Worm (Caenorhabditis elegans) whole organism, L1 larva: Measurements from ENCODE around the gene prp-3.

Experiments used
- C16A3.4 ChIP-seq: fragments of 150-350 bp; optimal IDR thresholded peaks from 2 replicates; lab custom pipeline; 2014; ENCODE audit warnings: missing biosample characterization, missing genetic modification characterization
- C34B4.2 ChIP-seq: sonication (generic microtip); optimal IDR thresholded peaks from 2 replicates; lab custom pipeline; 2017; ENCODE audit warnings: mild to moderate bottlenecking, missing genetic modification characterization, missing compliant biosample characterization
- F16B12.6 ChIP-seq: fragments of 150-350 bp; optimal IDR thresholded peaks from 2 replicates; lab custom pipeline; 2014; ENCODE audit warnings: missing biosample characterization, missing genetic modification characterization
- alr-1 ChIP-seq: fragments of 200-800 bp; sonication (Bioruptor generic); optimal IDR thresholded peaks from 2 replicates; lab custom pipeline; 2018; ENCODE audit warnings: borderline replicate concordance, mild to moderate bottlenecking, missing genetic modification characterization, missing compliant biosample characterization
- ceh-63 ChIP-seq: fragments of 200-800 bp; sonication (Bioruptor generic); optimal IDR thresholded peaks from 2 replicates; lab custom pipeline; 2018; ENCODE audit warnings: mild to moderate bottlenecking, missing genetic modification characterization, missing compliant biosample characterization
- ceh-88 ChIP-seq: fragments of 200-800 bp; sonication (Bioruptor generic); IDR thresholded peaks from 2 replicates; pipeline ENCODE4 v1.3.6; 2022; ENCODE audit warnings: missing genetic modification characterization, missing compliant biosample characterization
- ceh-90 ChIP-seq: sonication (generic microtip); optimal IDR thresholded peaks from 2 replicates; lab custom pipeline; 2016; ENCODE audit warnings: missing genetic modification characterization, missing compliant biosample characterization
- ces-1 ChIP-seq: fragments of 150-350 bp; optimal IDR thresholded peaks from 2 replicates; lab custom pipeline; 2014; ENCODE audit warnings: missing biosample characterization, missing genetic modification reagents, missing genetic modification characterization
- efl-1 ChIP-seq, 4 experiments: fragments of 150-350 bp; optimal IDR thresholded peaks in 3 of 4; peaks in 1 of 4; 1 replicate in 1 of 4; 2 replicates in 3 of 4; lab custom pipeline; 2014; ENCODE audit warnings: missing biosample characterization in 2 of 4, missing genetic modification characterization in 2 of 4, missing genetic modification reagents in 2 of 4
- egl-13 ChIP-seq: sonication (generic microtip); optimal IDR thresholded peaks from 2 replicates; lab custom pipeline; 2016; ENCODE audit warnings: missing genotype, missing genetic modification reagents, missing genetic modification characterization, missing compliant biosample characterization
- egl-27 ChIP-seq, 2 experiments: fragments of 150-350 bp in 1 of 2; sonication (generic microtip); optimal IDR thresholded peaks; 3 replicates each; lab custom pipeline; 2017 to 2018; ENCODE audit warnings: missing biosample characterization in 2 of 2, missing genetic modification characterization in 2 of 2, missing genetic modification reagents in 2 of 2
- elt-3 ChIP-seq, 6 experiments: fragments of 150-350 bp in 1 of 6; sonication (generic microtip); optimal IDR thresholded peaks; 2 replicates each; lab custom pipeline; 2017 to 2018; ENCODE audit warnings: missing biosample characterization in 6 of 6, missing genetic modification characterization in 6 of 6, inconsistent platforms in 1 of 6
- fkh-10 ChIP-seq: sonication (generic microtip); optimal IDR thresholded peaks from 2 replicates; lab custom pipeline; 2017; ENCODE audit warnings: missing biosample characterization, missing genetic modification reagents, missing genetic modification characterization
- fkh-4 ChIP-seq: sonication (generic microtip); optimal IDR thresholded peaks from 2 replicates; lab custom pipeline; 2016; ENCODE audit warnings: missing compliant biosample characterization, missing genetic modification characterization, borderline replicate concordance
- fos-1 ChIP-seq: fragments of 150-350 bp; optimal IDR thresholded peaks from 2 replicates; lab custom pipeline; 2014; ENCODE audit warnings: missing biosample characterization, missing genetic modification characterization
- hlh-17 ChIP-seq: fragments of 200-800 bp; sonication (Bioruptor generic); optimal IDR thresholded peaks from 2 replicates; lab custom pipeline; 2018; ENCODE audit warnings: missing genetic modification characterization, mild to moderate bottlenecking, missing compliant biosample characterization, moderate library complexity, borderline replicate concordance
- hpl-2 ChIP-seq: fragments of 150-350 bp; optimal IDR thresholded peaks from 2 replicates; lab custom pipeline; 2014; ENCODE audit warnings: missing biosample characterization, missing genetic modification reagents, missing genetic modification characterization
- isw-1 ChIP-seq: fragments of 200-800 bp; sonication (Bioruptor generic); IDR thresholded peaks from 2 replicates; pipeline ENCODE4 v1.3.6; 2022; ENCODE audit warnings: missing genetic modification characterization, missing compliant biosample characterization
- lin-13 ChIP-seq: fragments of 150-350 bp; optimal IDR thresholded peaks from 2 replicates; lab custom pipeline; 2014; ENCODE audit warnings: missing biosample characterization, missing genetic modification reagents, missing genetic modification characterization
- lin-15B ChIP-seq: fragments of 150-350 bp; sonication (generic microtip); optimal IDR thresholded peaks from 3 replicates; lab custom pipeline; 2014; ENCODE audit warnings: missing biosample characterization, missing genetic modification characterization
- lin-35 ChIP-seq, 2 experiments: fragments of 150-350 bp; optimal IDR thresholded peaks; 2 replicates each; lab custom pipeline; 2014; ENCODE audit warnings: missing biosample characterization in 2 of 2, missing genetic modification characterization in 2 of 2, missing genetic modification reagents in 2 of 2
- lin-39 ChIP-seq: fragments of 150-350 bp; optimal IDR thresholded peaks from 2 replicates; lab custom pipeline; 2014; ENCODE audit warnings: missing biosample characterization, missing genetic modification reagents, missing genetic modification characterization
- lsy-2 ChIP-seq, 2 experiments: fragments of 150-350 bp; optimal IDR thresholded peaks; 2 replicates each; lab custom pipeline; 2014; ENCODE audit warnings: missing biosample characterization in 2 of 2, missing genetic modification characterization in 2 of 2
- mab-9 ChIP-seq: fragments of 200-800 bp; sonication (Bioruptor generic); IDR thresholded peaks from 2 replicates; pipeline ENCODE4 v1.3.6; 2022; ENCODE audit warnings: missing genetic modification reagents, missing genetic modification characterization, missing compliant biosample characterization
- mep-1 ChIP-seq: fragments of 150-350 bp; optimal IDR thresholded peaks from 2 replicates; lab custom pipeline; 2014; ENCODE audit warnings: missing biosample characterization, missing genetic modification characterization
- nhr-11 ChIP-seq: fragments of 150-350 bp; optimal IDR thresholded peaks from 2 replicates; lab custom pipeline; 2014; ENCODE audit warnings: missing biosample characterization, missing genetic modification characterization
- nhr-12 ChIP-seq: sonication (generic microtip); optimal IDR thresholded peaks from 2 replicates; lab custom pipeline; 2017; ENCODE audit warnings: missing biosample characterization, missing genetic modification characterization
- nhr-20 ChIP-seq: sonication (generic microtip); optimal IDR thresholded peaks from 2 replicates; lab custom pipeline; 2016; ENCODE audit warnings: mild to moderate bottlenecking, missing genetic modification characterization, missing compliant biosample characterization
- nhr-237 ChIP-seq: fragments of 150-350 bp; optimal IDR thresholded peaks from 2 replicates; lab custom pipeline; 2014; ENCODE audit warnings: missing biosample characterization, missing genetic modification characterization
- nhr-28 ChIP-seq: fragments of 150-350 bp; optimal IDR thresholded peaks from 2 replicates; lab custom pipeline; 2014; ENCODE audit warnings: missing biosample characterization, missing genetic modification characterization
- nhr-47 ChIP-seq: sonication (generic microtip); optimal IDR thresholded peaks from 2 replicates; lab custom pipeline; 2016; ENCODE audit warnings: mild to moderate bottlenecking, missing genetic modification characterization, moderate library complexity, missing compliant biosample characterization
- nhr-71 ChIP-seq: sonication (generic microtip); optimal IDR thresholded peaks from 2 replicates; lab custom pipeline; 2016; ENCODE audit warnings: mild to moderate bottlenecking, missing genetic modification characterization, moderate library complexity, missing compliant biosample characterization
- nhr-76 ChIP-seq: sonication (generic microtip); optimal IDR thresholded peaks from 2 replicates; lab custom pipeline; 2017; ENCODE audit warnings: missing biosample characterization, missing genetic modification characterization
- nhr-85 ChIP-seq: sonication (generic microtip); peaks from one replicate; lab custom pipeline; 2016; ENCODE audit warnings: missing genetic modification characterization, inconsistent platforms, missing compliant biosample characterization
- pqm-1 ChIP-seq: sonication (generic microtip); optimal IDR thresholded peaks from 3 replicates; lab custom pipeline; 2017; ENCODE audit warnings: missing biosample characterization, missing genetic modification characterization
- rnt-1 ChIP-seq: sonication (generic microtip); optimal IDR thresholded peaks from 2 replicates; lab custom pipeline; 2016; ENCODE audit warnings: mild to moderate bottlenecking, missing genetic modification characterization, moderate library complexity, missing compliant biosample characterization
- snu-23 ChIP-seq: sonication (generic microtip); optimal IDR thresholded peaks from 2 replicates; lab custom pipeline; 2016; ENCODE audit warnings: missing genetic modification characterization, missing compliant biosample characterization
- sptf-1 ChIP-seq: fragments of 150-350 bp; optimal IDR thresholded peaks from 2 replicates; lab custom pipeline; 2014; ENCODE audit warnings: missing biosample characterization, missing genetic modification characterization
- sup-37 ChIP-seq: fragments of 200-800 bp; sonication (Bioruptor generic); optimal IDR thresholded peaks from 2 replicates; lab custom pipeline; 2018; ENCODE audit warnings: mild to moderate bottlenecking, missing genetic modification characterization, missing compliant biosample characterization
- tbx-2 ChIP-seq: sonication (generic microtip); optimal IDR thresholded peaks from 2 replicates; lab custom pipeline; 2016; ENCODE audit warnings: missing genetic modification characterization, missing compliant biosample characterization
- unc-130 ChIP-seq: fragments of 150-350 bp; optimal IDR thresholded peaks from 2 replicates; lab custom pipeline; 2017; ENCODE audit warnings: missing biosample characterization, missing genetic modification characterization, inconsistent platforms
- unc-30 ChIP-seq: sonication (generic microtip); optimal IDR thresholded peaks from 2 replicates; lab custom pipeline; 2017; ENCODE audit warnings: missing biosample characterization, missing genetic modification characterization
- unc-62 ChIP-seq: fragments of 150-350 bp; optimal IDR thresholded peaks from 2 replicates; lab custom pipeline; 2014; ENCODE audit warnings: missing biosample characterization, missing genetic modification reagents, missing genetic modification characterization
- unc-86 ChIP-seq: sonication (generic microtip); optimal IDR thresholded peaks from 2 replicates; lab custom pipeline; 2016; ENCODE audit warnings: missing genetic modification characterization, missing compliant biosample characterization
- xbp-1 ChIP-seq: sonication (generic microtip); optimal IDR thresholded peaks from 2 replicates; lab custom pipeline; 2016; ENCODE audit warnings: missing genetic modification characterization, missing compliant biosample characterization
- zag-1 ChIP-seq: fragments of 150-350 bp; optimal IDR thresholded peaks from 2 replicates; lab custom pipeline; 2014; ENCODE audit warnings: missing biosample characterization, missing genetic modification characterization
- zip-4 ChIP-seq: fragments of 200-800 bp; sonication (Bioruptor generic); optimal IDR thresholded peaks from 2 replicates; lab custom pipeline; 2018; ENCODE audit warnings: mild to moderate bottlenecking, missing genetic modification characterization, moderate library complexity, missing compliant biosample characterization
- ztf-11 ChIP-seq, 2 experiments: sonication (generic microtip); optimal IDR thresholded peaks; 2 replicates each; lab custom pipeline; 2016 to 2017; ENCODE audit warnings: missing genetic modification characterization in 2 of 2, missing biosample characterization in 1 of 2, missing compliant biosample characterization in 1 of 2

prp-3 gene

ce11 chrIII:10461164-10461546 is 33.4 kb upstream of the prp-3 start, which contains the start of gene atx-2 (continued):
- TF ChIP-seq nhr-71 (tag; lab: Kevin White, UChicago) (peak; percentile 75), nhr-28 (tag; lab: Kevin White, UChicago) (no peak), nhr-20 (peak; percentile 48), unc-62 (GFP tag; lab: Kevin White, UChicago) (no peak), ces-1 (GFP tag; lab: Kevin White, UChicago) (peak; percentile 7), hlh-17 (GFP tag; lab: Kevin White, UChicago) (no peak), lin-39 (tag; lab: Kevin White, UChicago) (peak; percentile 19), egl-27 (tag; optimal IDR thresholded peaks at IDR 0.05; lab: Kevin White, UChicago) (no peak), tbx-2 (peak; percentile 63), fos-1 (tag; lab: Kevin White, UChicago) (no peak), nhr-76 (tag; lab: Kevin White, UChicago) (peak; percentile 44), egl-13 (tag; lab: Kevin White, UChicago) (peak; percentile 60), unc-130 (tag; lab: Kevin White, UChicago) (peak; percentile 65), sup-37 (GFP tag; lab: Kevin White, UChicago) (no peak), snu-23 (GFP tag; lab: Kevin White, UChicago) (peak; percentile 81), ztf-11 (tag; optimal IDR thresholded peaks at IDR 0.05; lab: Kevin White, UChicago) (peak in 1 of 2 experiments; percentile 73), unc-30 (tag; lab: Kevin White, UChicago) (no peak), nhr-12 (tag; lab: Kevin White, UChicago) (no peak), ceh-88 (GFP tag; lab: Robert Waterston, UW) (peak; percentile 6; the same call in 1 of the 2 replicates), C34B4.2 (tag; lab: Kevin White, UChicago) (peak; percentile 9), ceh-90 (tag; lab: Kevin White, UChicago) (no peak), zag-1 (tag; lab: Kevin White, UChicago) (no peak), lin-35 (GFP tag; optimal IDR thresholded peaks at IDR 0.05; lab: Kevin White, UChicago) (peak; percentile 54 to 62), xbp-1 (peak; percentile 71), fkh-4 (tag; lab: Kevin White, UChicago) (no peak), mep-1 (tag; lab: Kevin White, UChicago) (peak; percentile 62), mab-9 (GFP tag; lab: Robert Waterston, UW) (peak; percentile 77), lsy-2 (tag; optimal IDR thresholded peaks at IDR 0.05; lab: Kevin White, UChicago) (peak; percentile 48 to 77), hpl-2 (peak; percentile 62), lin-13 (GFP tag; lab: Kevin White, UChicago) (peak; percentile 75), zip-4 (GFP tag; lab: Kevin White, UChicago) (peak; percentile 46), pqm-1 (tag; lab: Kevin White, UChicago) (no peak)

ce11 chrIII:10460427-10461163 is 32.8 kb upstream of the prp-3 start, which contains the start of gene ecps-1:
Gene ecps-1 (minus strand): TSS chrIII:10460551.
- TF ChIP-seq rnt-1 (tag; lab: Kevin White, UChicago), result peak; percentile 98
- no peak for TF ChIP-seq unc-62 (GFP tag; lab: Kevin White, UChicago)
- TF ChIP-seq mep-1 (tag; lab: Kevin White, UChicago), result peak; percentile 96
- TF ChIP-seq sptf-1, result no peak
- peak; percentile 83 for TF ChIP-seq lin-13 (GFP tag; lab: Kevin White, UChicago)
- TF ChIP-seq ceh-63 (GFP tag; lab: Kevin White, UChicago), result peak; percentile 91
- TF ChIP-seq nhr-47 (tag; lab: Kevin White, UChicago), result peak; percentile 94
- TF ChIP-seq isw-1 (GFP tag; lab: Robert Waterston, UW), result peak; percentile 86
- TF ChIP-seq pqm-1 (tag; lab: Kevin White, UChicago), result peak; percentile 72
- peak; percentile 88 to 92 for TF ChIP-seq efl-1 (optimal IDR thresholded peaks at IDR 0.05; lab: Kevin White, UChicago)
- peak; percentile 78 to 98 for TF ChIP-seq efl-1 (GFP tag; optimal IDR thresholded peaks at IDR 0.05 in 1 of 2; lab: Kevin White, UChicago)
- peak; percentile 93 for TF ChIP-seq lin-15B (tag; lab: Kevin White, UChicago)
- TF ChIP-seq unc-86 (tag; lab: Kevin White, UChicago), result peak; percentile 87
- TF ChIP-seq alr-1 (tag; lab: Kevin White, UChicago), result no peak
- TF ChIP-seq nhr-237 (tag; lab: Kevin White, UChicago), result peak; percentile 68
- no peak for TF ChIP-seq ces-1 (GFP tag; lab: Kevin White, UChicago)
- TF ChIP-seq nhr-85 (tag; lab: Kevin White, UChicago), result peak; percentile 92
- TF ChIP-seq F16B12.6 (tag; lab: Kevin White, UChicago), result peak; percentile 69
- TF ChIP-seq fkh-10 (GFP tag; lab: Kevin White, UChicago), result peak; percentile 78
- no peak for TF ChIP-seq nhr-12 (tag; lab: Kevin White, UChicago)
- TF ChIP-seq nhr-11 (tag; lab: Kevin White, UChicago), result peak; percentile 66
- TF ChIP-seq ztf-11 (tag; optimal IDR thresholded peaks at IDR 0.05; lab: Kevin White, UChicago), result peak in 1 of 2 experiments; percentile 95
- peak in 2 of 6 experiments; percentile 72 to 93 for TF ChIP-seq elt-3 (tag; optimal IDR thresholded peaks at IDR 0.05; lab: Kevin White, UChicago)
- TF ChIP-seq C16A3.4, result peak; percentile 98
- no peak for TF ChIP-seq hlh-17 (GFP tag; lab: Kevin White, UChicago)
- peak; percentile 77 for TF ChIP-seq ceh-90 (tag; lab: Kevin White, UChicago)
